3 fruit fly cellular contexts compared by ENCODE assay signal in the genomic region with DNA sequence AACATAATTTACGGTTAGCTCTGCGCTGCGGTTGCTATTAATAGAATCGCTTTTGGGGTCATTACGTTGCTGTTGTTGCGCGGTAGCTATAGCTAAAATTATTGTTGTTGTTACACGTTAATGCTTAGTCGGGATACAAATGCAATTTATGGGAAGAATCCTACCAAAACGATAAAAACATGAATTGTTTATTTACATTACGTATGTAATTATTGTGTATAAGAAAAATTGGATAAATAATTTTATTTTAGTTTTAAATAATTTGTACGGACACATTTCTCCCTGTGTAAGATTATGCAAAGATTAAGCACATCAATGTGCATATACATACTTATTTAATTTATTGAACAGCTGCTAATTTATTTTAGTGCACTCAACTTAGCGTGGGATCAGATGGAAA.
TF ChIP-seq lines count a peak whose summit lies in the region.

No protein-coding gene starts in this region.

- TF ChIP-seq CTCF in whole organism, embryonic (GFP tag; optimal IDR thresholded peaks at IDR 0.05; lab: Kevin White, UChicago) = no peak

TF ChIP-seq in whole organism, embryonic, 481 proteins besides CTCF, POLR2A, EP300 and RAD21 (continues in another document):
- TF ChIP-seq cg (GFP tag; optimal IDR thresholded peaks at IDR 0.05; lab: Kevin White, UChicago) (no peak), Oaz (GFP tag; IDR thresholded peaks at IDR 0.05; lab: Robert Waterston, UW) (no peak), CG1602 (GFP tag; optimal IDR thresholded peaks at IDR 0.05; lab: Kevin White, UChicago) (peak; percentile 41), peb (GFP tag; IDR thresholded peaks at IDR 0.05; lab: Robert Waterston, UW) (0 out of 2 replicates have a peak, but pooled peaks have one; percentile 41), Ptx1 (GFP tag; IDR thresholded peaks at IDR 0.05; lab: Robert Waterston, UW) (peak; percentile 58), Oli (tag; optimal IDR thresholded peaks at IDR 0.05; lab: Kevin White, UChicago) (peak; percentile 71), ara (GFP tag; IDR thresholded peaks at IDR 0.05; lab: Robert Waterston, UW) (no peak; the same call in 1 of the 2 replicates), CG2202 (tag; optimal IDR thresholded peaks at IDR 0.05; lab: Kevin White, UChicago) (peak; percentile 64), Aef1 (GFP tag; IDR thresholded peaks at IDR 0.05; lab: Robert Waterston, UW) (peak; percentile 20; the same call in 1 of the 3 replicates), shn (GFP tag; optimal IDR thresholded peaks at IDR 0.05; lab: Kevin White, UChicago) (no peak), vvl (GFP tag; IDR thresholded peaks at IDR 0.05; lab: Robert Waterston, UW) (peak; percentile 71), CG6689 (GFP tag; IDR thresholded peaks at IDR 0.05; lab: Robert Waterston, UW) (peak; percentile 35; the same call in 1 of the 2 replicates), ase (GFP tag; IDR thresholded peaks at IDR 0.05; lab: Robert Waterston, UW) (peak; percentile 35; the same call in 1 of the 3 replicates), pnt (GFP tag; optimal IDR thresholded peaks at IDR 0.05; lab: Kevin White, UChicago) (no peak), D (optimal IDR thresholded peaks at IDR 0.05; lab: Kevin White, UChicago) (no peak), D (GFP tag; optimal IDR thresholded peaks at IDR 0.05; lab: Kevin White, UChicago) (peak; percentile 58), MTF-1 (GFP tag; optimal IDR thresholded peaks at IDR 0.05; lab: Kevin White, UChicago; ENCODE audit: borderline replicate concordance) (peak; percentile 8), CG17328 (GFP tag; IDR thresholded peaks at IDR 0.05; lab: Robert Waterston, UW) (peak; percentile 68; the same call in 1 of the 2 replicates), ap (GFP tag; IDR thresholded peaks at IDR 0.05; lab: Robert Waterston, UW) (peak; percentile 27; the same call in 1 of the 2 replicates), Blimp-1 (GFP tag; optimal IDR thresholded peaks at IDR 0.05; lab: Kevin White, UChicago) (peak; percentile 87), zfh1 (GFP tag; IDR thresholded peaks at IDR 0.05; lab: Robert Waterston, UW) (0 out of 3 replicates have a peak, but pooled peaks have one; percentile 20), CG34422 (GFP tag; IDR thresholded peaks at IDR 0.05; lab: Robert Waterston, UW) (no peak), gem (tag; optimal IDR thresholded peaks at IDR 0.05; lab: Kevin White, UChicago) (peak; percentile 83), Nf-YB (GFP tag; optimal IDR thresholded peaks at IDR 0.05; lab: Kevin White, UChicago) (peak; percentile 39), Asciz (GFP tag; optimal IDR thresholded peaks at IDR 0.05; lab: Kevin White, UChicago) (peak; percentile 67), stc (GFP tag; IDR thresholded peaks at IDR 0.05; lab: Robert Waterston, UW) (peak; percentile 46; the same call in 1 of the 2 replicates), maf-S (GFP tag; optimal IDR thresholded peaks at IDR 0.05; lab: Kevin White, UChicago) (no peak)

TF ChIP-seq in whole organism, prepupa, 60 proteins besides CTCF, POLR2A, EP300 and RAD21:
- no peak for TF ChIP-seq Hr4 (GFP tag; optimal IDR thresholded peaks at IDR 0.05; lab: Kevin White, UChicago)
- TF ChIP-seq CG8119 (GFP tag; IDR thresholded peaks at IDR 0.05; lab: Robert Waterston, UW) = peak; percentile 25; the same call in 1 of the 3 replicates
- no peak for TF ChIP-seq Gug (GFP tag; IDR thresholded peaks at IDR 0.05; lab: Robert Waterston, UW)
- no peak for TF ChIP-seq Eip75B (GFP tag; optimal IDR thresholded peaks at IDR 0.05; lab: Kevin White, UChicago)
- TF ChIP-seq CG11762 (GFP tag; optimal IDR thresholded peaks at IDR 0.05; lab: Kevin White, UChicago; ENCODE audit: insufficient read depth) = peak; percentile 11
- TF ChIP-seq eg (GFP tag; IDR thresholded peaks at IDR 0.05; lab: Robert Waterston, UW) = 0 out of 3 replicates have a peak, but pooled peaks have one; percentile 35
- no peak for TF ChIP-seq OdsH (GFP tag; optimal IDR thresholded peaks at IDR 0.05; lab: Kevin White, UChicago)
- peak; percentile 59 for TF ChIP-seq CG15336 (GFP tag; IDR thresholded peaks at IDR 0.05; lab: Robert Waterston, UW)
- no peak for TF ChIP-seq Sox15 (GFP tag; optimal IDR thresholded peaks at IDR 0.05; lab: Kevin White, UChicago)
- peak; percentile 7 for TF ChIP-seq achi (GFP tag; optimal IDR thresholded peaks at IDR 0.05; lab: Kevin White, UChicago)
- peak; percentile 13 for TF ChIP-seq CG10631 (GFP tag; optimal IDR thresholded peaks at IDR 0.05; lab: Kevin White, UChicago)
- TF ChIP-seq CG3919 (GFP tag; optimal IDR thresholded peaks at IDR 0.05; lab: Kevin White, UChicago) = no peak
- TF ChIP-seq CG32006 (GFP tag; optimal IDR thresholded peaks at IDR 0.05; lab: Kevin White, UChicago) = peak; percentile 22
- TF ChIP-seq CG6792 (GFP tag; optimal IDR thresholded peaks at IDR 0.05; lab: Kevin White, UChicago) = no peak
- TF ChIP-seq CG11294 (GFP tag; IDR thresholded peaks at IDR 0.05; lab: Robert Waterston, UW) = no peak
- TF ChIP-seq pdm3 (GFP tag; optimal IDR thresholded peaks at IDR 0.05; lab: Kevin White, UChicago) = no peak
- TF ChIP-seq CG4318 (GFP tag; optimal IDR thresholded peaks at IDR 0.05; lab: Kevin White, UChicago) = peak; percentile 17
- no peak for TF ChIP-seq Ets96B (tag; optimal IDR thresholded peaks at IDR 0.05; lab: Kevin White, UChicago)

TF ChIP-seq in whole organism, pupa, 21 proteins besides CTCF, POLR2A, EP300 and RAD21:
- no peak for TF ChIP-seq CG10348 (GFP tag; IDR thresholded peaks at IDR 0.05; lab: Robert Waterston, UW)
- no peak for TF ChIP-seq CG15710 (tag; optimal IDR thresholded peaks at IDR 0.05; lab: Kevin White, UChicago)
- TF ChIP-seq gl (tag; optimal IDR thresholded peaks at IDR 0.05; lab: Kevin White, UChicago) = no peak
- TF ChIP-seq CG17806 (tag; optimal IDR thresholded peaks at IDR 0.05; lab: Kevin White, UChicago) = peak; percentile 20
- TF ChIP-seq CG14655 (GFP tag; optimal IDR thresholded peaks at IDR 0.05; lab: Kevin White, UChicago) = peak; percentile 40
- peak; percentile 56 for TF ChIP-seq CG8301 (tag; optimal IDR thresholded peaks at IDR 0.05; lab: Kevin White, UChicago)
- TF ChIP-seq CG8159 (tag; optimal IDR thresholded peaks at IDR 0.05; lab: Kevin White, UChicago) = no peak
- no peak for TF ChIP-seq Pif1A (GFP tag; optimal IDR thresholded peaks at IDR 0.05; lab: Kevin White, UChicago)
TF ChIP-seq in whole organism, pupa: peak in this region for 3.
